Worm (Caenorhabditis elegans) whole organism, L4/young adult: ENCODE measurements around the gene let-721.

ENCODE experiments used
- W03F9.2 ChIP-seq: fragments of 150-350 bp; optimal IDR thresholded peaks from 2 replicates; lab custom pipeline; 2014; ENCODE audit warnings: missing biosample characterization, missing genetic modification characterization
- dao-5 ChIP-seq: sonication (generic microtip); optimal IDR thresholded peaks from 2 replicates; lab custom pipeline; 2016; ENCODE audit warnings: missing genotype, missing genetic modification characterization, moderate library complexity, missing compliant biosample characterization
- him-1 ChIP-seq: sonication (generic microtip); optimal IDR thresholded peaks from 2 replicates; lab custom pipeline; 2016; ENCODE audit warnings: missing genotype, missing genetic modification reagents, missing genetic modification characterization, missing compliant biosample characterization

ce11 chrIII:6415306-6415973 lies 31.3 kb downstream of the let-721 start, which contains the start of gene nas-4:
- TF ChIP-seq dao-5 (tag; lab: Kevin White, UChicago) (no peak), W03F9.2 (tag; lab: Kevin White, UChicago) (no peak), him-1 (tag; lab: Kevin White, UChicago) (no peak)
